Fruit fly (Drosophila melanogaster): ENCODE data around the gene Gcn2.

Gcn2 gene

DNA sequence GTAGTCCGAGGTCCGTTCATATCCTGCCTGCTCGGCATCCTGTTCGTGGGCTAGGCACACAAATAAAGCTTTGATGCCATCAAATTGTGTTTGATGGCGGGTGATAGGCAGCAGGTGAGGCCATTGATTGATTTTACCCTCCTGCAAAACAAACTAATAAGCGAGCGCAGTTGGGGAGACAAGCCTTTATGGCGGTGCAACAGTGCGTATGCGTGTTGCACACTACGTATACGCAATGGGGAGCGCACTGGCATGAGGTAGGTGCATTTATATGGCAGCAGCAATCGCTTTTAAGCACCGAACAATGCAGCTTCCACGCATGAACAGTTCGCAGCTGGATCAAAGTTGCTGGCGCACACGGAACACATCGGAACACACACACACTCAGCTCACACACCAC, 15.0 kb upstream of the Gcn2 start:
- no peak for TF ChIP-seq Crg-1 (GFP tag; optimal IDR thresholded peaks at IDR 0.05)
- TF ChIP-seq CG11617 (GFP tag; optimal IDR thresholded peaks at IDR 0.05): no peak
- TF ChIP-seq cnc (optimal IDR thresholded peaks at IDR 0.05): no peak
- no peak for TF ChIP-seq kay (GFP tag; ENCODE audit: borderline replicate concordance)
- TF ChIP-seq tj (GFP tag; optimal IDR thresholded peaks at IDR 0.05): no peak
- TF ChIP-seq CG7101 (tag; optimal IDR thresholded peaks at IDR 0.05): no peak
- no peak for TF ChIP-seq pad (GFP tag; optimal IDR thresholded peaks at IDR 0.05)
- TF ChIP-seq CG12768 (GFP tag; optimal IDR thresholded peaks at IDR 0.05): no peak
- no peak for TF ChIP-seq CG14711 (tag; optimal IDR thresholded peaks at IDR 0.05)
- no peak for TF ChIP-seq CG7045 (GFP tag; optimal IDR thresholded peaks at IDR 0.05)
- TF ChIP-seq Hr96 (GFP tag; optimal IDR thresholded peaks at IDR 0.05): no peak

DNA sequence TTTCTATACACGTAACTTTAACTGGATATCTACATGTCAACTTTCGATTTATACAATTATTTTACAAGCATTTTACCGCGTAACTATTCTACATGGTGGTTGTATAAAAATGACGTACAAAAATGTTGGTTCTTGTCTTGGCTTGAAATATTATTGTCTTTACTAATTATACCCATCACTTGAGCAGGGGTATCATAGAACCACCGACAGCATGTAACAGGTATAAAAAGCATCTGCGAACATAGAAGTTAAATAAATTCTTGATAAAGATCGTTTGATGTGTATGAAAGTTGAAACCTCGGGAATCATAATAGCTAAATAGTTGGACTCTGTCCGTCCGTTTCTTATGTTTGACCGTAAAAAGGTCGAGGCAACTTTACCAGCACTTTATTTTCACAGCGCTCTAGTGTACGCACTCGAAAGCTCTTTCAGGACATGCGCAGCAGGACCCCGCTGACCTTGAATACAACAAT, 14.2 kb upstream of the Gcn2 start:
- TF ChIP-seq Mnt (GFP tag; optimal IDR thresholded peaks at IDR 0.05): no peak
- no peak for TF ChIP-seq tj (GFP tag; optimal IDR thresholded peaks at IDR 0.05)
- TF ChIP-seq ovo (GFP tag; optimal IDR thresholded peaks at IDR 0.05): no peak
- no peak for TF ChIP-seq CG1620 (GFP tag; optimal IDR thresholded peaks at IDR 0.05)
- TF ChIP-seq CG7101 (tag; optimal IDR thresholded peaks at IDR 0.05): peak; percentile 45
- no peak for TF ChIP-seq cnc (optimal IDR thresholded peaks at IDR 0.05)
- TF ChIP-seq CG33017 (tag; optimal IDR thresholded peaks at IDR 0.05): peak; percentile 67
- no peak for TF ChIP-seq Clk (GFP tag; optimal IDR thresholded peaks at IDR 0.05)
- TF ChIP-seq cic (GFP tag; optimal IDR thresholded peaks at IDR 0.05): no peak
- TF ChIP-seq toe (GFP tag; optimal IDR thresholded peaks at IDR 0.05): no peak
- TF ChIP-seq CG14711 (tag; optimal IDR thresholded peaks at IDR 0.05): peak; percentile 31
- peak; percentile 73 for TF ChIP-seq CG5204 (GFP tag; optimal IDR thresholded peaks at IDR 0.05)
- peak; percentile 48 for TF ChIP-seq CG7045 (GFP tag; optimal IDR thresholded peaks at IDR 0.05)
- no peak for TF ChIP-seq pad (GFP tag; optimal IDR thresholded peaks at IDR 0.05)
- peak; percentile 24 for TF ChIP-seq CG11617 (GFP tag; optimal IDR thresholded peaks at IDR 0.05)
- TF ChIP-seq CG12768 (GFP tag; optimal IDR thresholded peaks at IDR 0.05): peak; percentile 23

DNA sequence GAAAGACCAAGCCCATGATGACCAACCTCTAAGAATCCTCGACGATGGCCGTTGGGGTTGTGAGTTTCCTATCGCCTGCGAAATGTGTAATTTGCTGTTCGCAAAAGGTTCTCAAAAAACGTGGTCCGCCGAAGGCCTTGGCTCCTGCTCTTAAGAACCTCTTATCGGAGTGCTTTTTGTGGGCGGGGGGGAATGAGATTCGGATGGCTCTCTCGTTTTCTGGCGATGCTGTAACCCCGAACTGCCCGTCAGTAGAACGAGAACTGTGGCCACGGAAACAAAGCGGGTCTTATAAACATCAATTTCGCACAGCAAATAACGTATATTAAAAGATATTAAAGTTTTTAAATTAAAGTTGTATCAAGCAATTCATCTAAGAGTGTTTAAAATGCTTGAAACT, 13.6 kb upstream of the Gcn2 start, which contains the start of gene CG1607:
Gene CG1607, plus strand, starts transcription at position 249 of the 400 bp plus-strand sequence.
- TF ChIP-seq pad (GFP tag; optimal IDR thresholded peaks at IDR 0.05) (no peak), cic (GFP tag; optimal IDR thresholded peaks at IDR 0.05) (no peak), CG12768 (GFP tag; optimal IDR thresholded peaks at IDR 0.05) (no peak), kay (GFP tag; ENCODE audit: borderline replicate concordance) (no peak), toe (GFP tag; optimal IDR thresholded peaks at IDR 0.05) (no peak), cnc (optimal IDR thresholded peaks at IDR 0.05) (no peak), CG14711 (tag; optimal IDR thresholded peaks at IDR 0.05) (no peak), CG11617 (GFP tag; optimal IDR thresholded peaks at IDR 0.05) (no peak), Mnt (GFP tag; optimal IDR thresholded peaks at IDR 0.05) (no peak)

DNA sequence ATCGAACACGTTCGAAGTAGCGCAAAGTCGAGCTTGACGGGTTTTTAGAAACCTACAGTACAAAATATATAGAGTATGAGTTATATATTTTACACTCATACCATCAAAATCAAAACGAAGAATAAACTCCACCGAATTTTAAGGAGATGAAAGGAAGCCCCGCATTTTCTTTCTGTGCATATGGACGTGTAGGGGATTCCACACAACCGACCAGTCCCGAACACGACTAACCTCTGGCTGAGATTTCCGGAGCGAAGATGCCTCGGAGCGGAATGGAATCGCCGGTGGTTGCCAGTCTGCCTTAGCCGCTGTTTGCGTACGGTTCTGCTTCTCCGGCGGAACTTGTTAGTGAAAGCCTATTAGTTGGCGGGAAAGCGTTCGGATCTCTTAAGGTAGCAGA, 11.4 kb upstream of the Gcn2 start:
- TF ChIP-seq Mnt (GFP tag; optimal IDR thresholded peaks at IDR 0.05): peak; percentile 64
- TF ChIP-seq Crg-1 (GFP tag; optimal IDR thresholded peaks at IDR 0.05): peak; percentile 11
- peak; percentile 53 for TF ChIP-seq cic (GFP tag; optimal IDR thresholded peaks at IDR 0.05)
- TF ChIP-seq CG7101 (tag; optimal IDR thresholded peaks at IDR 0.05): peak; percentile 89
- TF ChIP-seq CG7045 (GFP tag; optimal IDR thresholded peaks at IDR 0.05): peak; percentile 78
- TF ChIP-seq bab1 (GFP tag; optimal IDR thresholded peaks at IDR 0.05): peak; percentile 58
- peak; percentile 80 for TF ChIP-seq toe (GFP tag; optimal IDR thresholded peaks at IDR 0.05)
- peak; percentile 49 for TF ChIP-seq pad (GFP tag; optimal IDR thresholded peaks at IDR 0.05)
- peak; percentile 35 for TF ChIP-seq tj (GFP tag; optimal IDR thresholded peaks at IDR 0.05)
- TF ChIP-seq ovo (GFP tag; optimal IDR thresholded peaks at IDR 0.05): peak; percentile 1
- peak; percentile 85 for TF ChIP-seq CG12768 (GFP tag; optimal IDR thresholded peaks at IDR 0.05)
- TF ChIP-seq CG5204 (GFP tag; optimal IDR thresholded peaks at IDR 0.05): peak; percentile 83
- TF ChIP-seq kay (GFP tag; ENCODE audit: borderline replicate concordance): no peak
- peak; percentile 78 for TF ChIP-seq Hr96 (GFP tag; optimal IDR thresholded peaks at IDR 0.05)
- TF ChIP-seq CG11617 (GFP tag; optimal IDR thresholded peaks at IDR 0.05): peak; percentile 64
- no peak for TF ChIP-seq cnc (optimal IDR thresholded peaks at IDR 0.05)
- TF ChIP-seq CG1620 (GFP tag; optimal IDR thresholded peaks at IDR 0.05): peak; percentile 23
- TF ChIP-seq Clk (GFP tag; optimal IDR thresholded peaks at IDR 0.05): peak; percentile 67
- TF ChIP-seq CG33017 (tag; optimal IDR thresholded peaks at IDR 0.05): peak; percentile 93
- TF ChIP-seq CG14711 (tag; optimal IDR thresholded peaks at IDR 0.05): peak; percentile 76

DNA sequence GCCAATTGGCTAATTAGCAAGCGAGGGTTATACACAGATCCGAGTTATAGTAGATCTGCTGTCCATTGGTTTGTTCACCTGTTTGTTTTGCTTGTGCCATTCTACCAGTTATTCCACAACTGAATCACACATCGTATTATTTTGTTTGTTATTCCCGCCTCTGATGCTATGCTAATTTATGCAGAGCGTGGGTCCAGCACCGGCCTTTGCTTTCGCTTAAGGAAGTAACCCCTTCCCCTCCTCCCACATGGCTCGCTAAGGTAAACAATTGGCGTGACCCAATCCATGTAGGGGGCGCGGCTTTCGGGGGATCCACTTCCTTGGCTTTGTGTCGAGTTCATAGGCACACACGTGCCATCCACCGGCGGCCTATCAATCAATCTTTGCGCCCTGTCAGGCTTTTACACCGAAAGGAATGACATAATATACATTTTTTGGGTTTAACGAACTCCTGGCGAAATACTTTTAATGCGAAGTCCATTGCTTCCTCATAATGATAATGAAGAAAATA, 9.6 kb upstream of the Gcn2 start:
- TF ChIP-seq kay (GFP tag; ENCODE audit: borderline replicate concordance) (no peak), CG14711 (tag; optimal IDR thresholded peaks at IDR 0.05) (no peak), Crg-1 (GFP tag; optimal IDR thresholded peaks at IDR 0.05) (no peak), cnc (optimal IDR thresholded peaks at IDR 0.05) (no peak), cic (GFP tag; optimal IDR thresholded peaks at IDR 0.05) (no peak), pad (GFP tag; optimal IDR thresholded peaks at IDR 0.05) (no peak), ovo (GFP tag; optimal IDR thresholded peaks at IDR 0.05) (no peak), Clk (GFP tag; optimal IDR thresholded peaks at IDR 0.05) (no peak), bab1 (GFP tag; optimal IDR thresholded peaks at IDR 0.05) (no peak), CG11617 (GFP tag; optimal IDR thresholded peaks at IDR 0.05) (no peak), CG7045 (GFP tag; optimal IDR thresholded peaks at IDR 0.05) (no peak), CG1620 (GFP tag; optimal IDR thresholded peaks at IDR 0.05) (no peak), toe (GFP tag; optimal IDR thresholded peaks at IDR 0.05) (no peak), tj (GFP tag; optimal IDR thresholded peaks at IDR 0.05) (no peak)

DNA sequence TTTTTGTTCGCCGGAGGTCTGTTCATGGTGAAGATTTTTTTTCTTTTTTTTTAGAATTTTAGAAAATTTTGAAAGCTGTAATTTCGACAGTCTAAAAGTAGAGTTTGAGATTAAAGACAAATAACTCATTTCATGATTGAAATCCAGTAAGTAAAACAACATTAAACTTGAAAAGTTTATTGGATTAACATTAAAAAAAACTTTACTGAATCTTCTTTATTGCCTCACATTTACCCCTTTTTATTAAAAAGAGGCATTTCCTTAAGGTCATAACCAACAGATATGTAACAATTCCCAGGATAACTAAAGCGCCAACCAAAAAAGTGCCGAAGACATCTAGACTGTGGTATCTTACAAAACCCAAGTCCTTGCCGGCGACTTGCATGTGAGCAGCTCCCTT, 2.0 kb upstream of the Gcn2 start, which contains the start of gene CG31204:
Gene CG31204, minus strand, starts transcription at position 101 of the 400 bp plus-strand sequence.
- TF ChIP-seq Crg-1 (GFP tag; optimal IDR thresholded peaks at IDR 0.05) (no peak), tj (GFP tag; optimal IDR thresholded peaks at IDR 0.05) (no peak), CG14711 (tag; optimal IDR thresholded peaks at IDR 0.05) (no peak), CG1620 (GFP tag; optimal IDR thresholded peaks at IDR 0.05) (no peak), CG11617 (GFP tag; optimal IDR thresholded peaks at IDR 0.05) (no peak), toe (GFP tag; optimal IDR thresholded peaks at IDR 0.05) (no peak), CG5204 (GFP tag; optimal IDR thresholded peaks at IDR 0.05) (no peak), ovo (GFP tag; optimal IDR thresholded peaks at IDR 0.05) (no peak), Clk (GFP tag; optimal IDR thresholded peaks at IDR 0.05) (no peak), CG33017 (tag; optimal IDR thresholded peaks at IDR 0.05) (no peak), CG12768 (GFP tag; optimal IDR thresholded peaks at IDR 0.05) (no peak)
